Worm (Caenorhabditis elegans): ENCODE data around the gene dyf-17.
A peak's percentile ranks its signal among the peaks of the same experiment; 100 is the strongest.

Gene dyf-17

DNA sequence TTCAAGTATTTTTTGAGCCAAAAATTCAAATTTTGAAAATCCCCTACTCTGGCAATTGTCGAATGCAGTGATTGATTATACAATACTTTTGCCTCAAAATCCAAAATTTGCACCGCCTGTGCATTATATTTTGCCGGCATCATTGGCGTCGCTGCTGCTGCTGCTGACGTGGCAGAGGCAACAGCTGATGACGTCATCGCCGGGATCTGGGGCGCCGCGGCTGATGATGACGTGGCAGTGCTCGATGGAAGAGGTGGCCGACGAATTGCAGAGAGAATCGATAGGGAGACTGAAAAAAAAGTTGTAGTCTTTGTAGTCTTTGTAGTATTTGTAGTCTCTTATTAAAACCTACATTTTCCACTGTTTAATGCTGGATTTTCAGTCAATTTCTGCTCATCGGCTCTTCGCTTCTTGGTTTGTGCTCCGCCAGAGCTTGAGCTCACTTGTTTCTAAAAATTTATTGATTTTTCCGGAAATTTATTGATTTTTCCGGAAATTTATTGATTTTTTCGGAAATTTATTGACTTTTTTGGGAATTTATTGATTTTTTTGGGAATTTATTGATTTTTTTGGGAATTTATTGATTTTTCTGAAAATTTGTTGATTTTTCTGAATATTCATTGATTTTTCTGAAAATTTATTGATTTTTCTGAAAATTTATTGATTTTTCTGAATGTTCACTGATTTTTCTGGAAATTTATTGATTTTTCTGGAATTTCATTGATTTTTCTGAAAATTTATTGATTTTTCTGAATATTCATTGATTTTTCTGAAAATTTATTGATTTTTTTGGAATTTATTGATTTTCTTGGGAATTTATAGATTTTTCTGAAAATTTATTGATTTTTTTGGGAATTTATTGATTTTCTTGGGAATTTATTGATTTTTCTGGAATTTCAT, 6.3 kb upstream of the dyf-17 start:
- no peak for TF ChIP-seq F16B12.6 (tag; optimal IDR thresholded peaks at IDR 0.05)
- TF ChIP-seq aha-1 (tag; optimal IDR thresholded peaks at IDR 0.05): no peak
- no peak for TF ChIP-seq snu-23 (GFP tag; optimal IDR thresholded peaks at IDR 0.05)
- no peak for TF ChIP-seq nhr-76 (tag; optimal IDR thresholded peaks at IDR 0.05)
- TF ChIP-seq nhr-47 (tag; optimal IDR thresholded peaks at IDR 0.05): no peak
- no peak for TF ChIP-seq mef-2 (tag; optimal IDR thresholded peaks at IDR 0.05)

DNA sequence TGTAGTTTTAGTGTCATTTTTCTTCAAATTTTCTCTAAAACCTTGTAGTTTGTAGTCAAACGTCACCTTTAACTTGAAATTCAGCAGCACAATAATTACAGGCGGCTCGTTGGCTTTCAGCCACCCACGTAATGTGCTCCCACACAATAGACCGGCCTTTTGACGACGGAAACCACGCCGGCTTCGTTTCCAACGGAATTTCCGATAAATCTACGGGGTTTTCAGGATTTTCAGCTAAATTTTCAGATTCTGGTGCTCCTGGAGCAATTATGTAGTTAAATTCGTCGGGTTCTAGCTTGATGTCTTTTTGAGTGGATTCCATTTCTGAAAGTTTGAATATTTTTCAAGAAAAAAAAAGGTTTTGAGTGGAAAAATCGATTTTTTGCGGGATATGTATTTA, 2.7 kb upstream of the dyf-17 start, which contains the start of gene bed-1:
Gene bed-1, minus strand, starts transcription at position 337 of the 400 bp plus-strand sequence.
- TF ChIP-seq efl-1 (optimal IDR thresholded peaks at IDR 0.05) (no peak), efl-1 (GFP tag; optimal IDR thresholded peaks at IDR 0.05 in 1 of 2) (peak in 1 of 2 experiments; percentile 89), F16B12.6 (tag; optimal IDR thresholded peaks at IDR 0.05) (no peak)

DNA sequence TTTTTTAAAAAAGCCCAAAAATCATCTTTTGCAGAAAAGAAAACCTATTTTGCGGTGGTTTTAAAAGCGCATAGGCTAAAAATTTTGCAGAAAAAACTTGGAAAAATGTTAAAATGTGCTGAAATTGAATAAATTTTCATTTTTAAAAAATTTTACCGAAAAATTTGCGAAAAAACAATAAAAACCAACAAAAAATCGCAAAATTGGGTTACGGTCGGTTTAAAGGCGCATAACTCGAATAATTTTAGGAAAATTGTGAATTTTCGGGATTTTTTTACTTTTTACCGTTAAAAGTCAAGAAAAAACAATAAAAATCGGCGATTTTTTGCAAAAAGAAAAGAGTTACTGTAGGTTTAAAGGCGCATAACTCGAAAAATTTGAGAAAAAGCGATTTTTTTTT, 2.1 kb upstream of the dyf-17 start:
- TF ChIP-seq irx-1 (tag; optimal IDR thresholded peaks at IDR 0.05): no peak
- TF ChIP-seq F16B12.6 (tag; optimal IDR thresholded peaks at IDR 0.05): no peak
- no peak for TF ChIP-seq mab-9 (GFP tag; IDR thresholded peaks at IDR 0.05)
- TF ChIP-seq ceh-63 (GFP tag; optimal IDR thresholded peaks at IDR 0.05): no peak
- TF ChIP-seq pax-3 (tag; optimal IDR thresholded peaks at IDR 0.05): no peak
- TF ChIP-seq hlh-4 (tag; optimal IDR thresholded peaks at IDR 0.05): no peak
- no peak for TF ChIP-seq snu-23 (GFP tag; optimal IDR thresholded peaks at IDR 0.05)
- TF ChIP-seq nhr-47 (tag; optimal IDR thresholded peaks at IDR 0.05): no peak

DNA sequence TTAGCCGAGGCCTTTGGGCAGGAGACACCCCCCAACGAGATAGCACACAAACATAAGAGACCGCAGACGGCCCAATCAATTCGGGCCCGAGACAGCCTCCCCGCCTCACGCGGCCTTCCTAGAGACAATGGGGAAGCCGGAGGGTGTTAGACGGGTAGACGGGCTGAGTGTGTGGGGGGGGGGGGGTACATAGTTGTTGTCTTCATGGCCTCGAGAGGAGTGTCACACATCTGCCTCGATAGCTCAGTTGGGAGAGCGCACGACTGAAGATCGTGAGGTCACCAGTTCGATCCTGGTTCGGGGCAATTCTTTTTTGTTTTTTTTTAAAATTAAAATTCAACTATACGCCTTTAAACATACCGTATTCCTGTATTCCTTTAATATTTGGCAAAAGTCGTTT, 1.5 kb upstream of the dyf-17 start:
- TF ChIP-seq swsn-7 (tag; optimal IDR thresholded peaks at IDR 0.05): peak; percentile 64
- no peak for TF ChIP-seq hpl-2 (GFP tag; optimal IDR thresholded peaks at IDR 0.05)
- peak; percentile 80 for TF ChIP-seq ceh-8 (GFP tag; optimal IDR thresholded peaks at IDR 0.05)
- TF ChIP-seq ceh-90 (tag; optimal IDR thresholded peaks at IDR 0.05): no peak
- TF ChIP-seq nhr-12 (tag; optimal IDR thresholded peaks at IDR 0.05): no peak
- peak; percentile 54 for TF ChIP-seq unc-86 (tag; optimal IDR thresholded peaks at IDR 0.05)
- TF ChIP-seq nhr-84 (tag; optimal IDR thresholded peaks at IDR 0.05): no peak
- TF ChIP-seq nhr-71 (tag; optimal IDR thresholded peaks at IDR 0.05): peak; percentile 72
- TF ChIP-seq nhr-20 (tag; optimal IDR thresholded peaks at IDR 0.05): peak; percentile 48
- no peak for TF ChIP-seq unc-98 (GFP tag; IDR thresholded peaks at IDR 0.05)
- no peak for TF ChIP-seq ceh-63 (GFP tag; optimal IDR thresholded peaks at IDR 0.05)
- TF ChIP-seq lin-13 (GFP tag; optimal IDR thresholded peaks at IDR 0.05): no peak
- TF ChIP-seq mef-2 (tag; optimal IDR thresholded peaks at IDR 0.05): no peak
- TF ChIP-seq ztf-4 (tag; optimal IDR thresholded peaks at IDR 0.05): no peak
- peak in 1 of 2 experiments; percentile 53 for TF ChIP-seq mdl-1 (tag; optimal IDR thresholded peaks at IDR 0.05)
- peak; percentile 35 to 59 for TF ChIP-seq lin-35 (GFP tag; optimal IDR thresholded peaks at IDR 0.05)
- TF ChIP-seq Y116A8C.19 (tag; optimal IDR thresholded peaks at IDR 0.05; ENCODE audit: borderline replicate concordance): no peak
- TF ChIP-seq efl-1 (optimal IDR thresholded peaks at IDR 0.05): peak; percentile 31 to 56
- peak; percentile 51 to 95 for TF ChIP-seq efl-1 (GFP tag; optimal IDR thresholded peaks at IDR 0.05 in 1 of 2)
- TF ChIP-seq nhr-11 (tag; optimal IDR thresholded peaks at IDR 0.05): no peak
- no peak for TF ChIP-seq aly-2 (tag; optimal IDR thresholded peaks at IDR 0.05)
- TF ChIP-seq efl-3 (GFP tag; optimal IDR thresholded peaks at IDR 0.05): no peak
- no peak for TF ChIP-seq ama-1 (optimal IDR thresholded peaks at IDR 0.05)
- peak; percentile 1 for TF ChIP-seq fos-1 (tag; optimal IDR thresholded peaks at IDR 0.05)
- no peak for TF ChIP-seq pag-3 (tag; optimal IDR thresholded peaks at IDR 0.05; ENCODE audit: borderline replicate concordance, insufficient read depth)
- no peak for TF ChIP-seq pqm-1 (tag; optimal IDR thresholded peaks at IDR 0.05)
- no peak for TF ChIP-seq ces-1 (GFP tag; optimal IDR thresholded peaks at IDR 0.05)
- peak in 1 of 2 experiments; percentile 43 for TF ChIP-seq ztf-11 (tag; optimal IDR thresholded peaks at IDR 0.05)
- TF ChIP-seq egl-27 (tag; optimal IDR thresholded peaks at IDR 0.05): no peak
- peak; percentile 51 for TF ChIP-seq tbx-2 (tag; optimal IDR thresholded peaks at IDR 0.05)
- TF ChIP-seq dpl-1 (GFP tag; optimal IDR thresholded peaks at IDR 0.05): peak; percentile 10 to 46 (median 32)
- TF ChIP-seq sptf-1 (tag; optimal IDR thresholded peaks at IDR 0.05): no peak
- TF ChIP-seq nhr-77 (tag; optimal IDR thresholded peaks at IDR 0.05): peak; percentile 0
- TF ChIP-seq C16A3.4 (tag; optimal IDR thresholded peaks at IDR 0.05): peak; percentile 61
- peak; percentile 26 for TF ChIP-seq xbp-1 (tag; optimal IDR thresholded peaks at IDR 0.05)
- TF ChIP-seq alr-1 (tag; optimal IDR thresholded peaks at IDR 0.05; ENCODE audit: borderline replicate concordance): no peak

All from whole organism, L1 larva.